Worm (Caenorhabditis elegans) whole organism, mixed stage, embryonic: ENCODE results near the gene nep-4.

Experiments used
- M03D4.4 ChIP-seq: sonication (generic microtip); optimal IDR thresholded peaks from 2 replicates; lab custom pipeline; 2017; ENCODE audit warnings: mild to moderate bottlenecking, missing genetic modification characterization, missing compliant biosample characterization
- bed-3 ChIP-seq: fragments of 200-800 bp; sonication (Bioruptor generic); optimal IDR thresholded peaks from 3 replicates; lab custom pipeline; 2018; ENCODE audit warnings: mild to moderate bottlenecking, missing genetic modification characterization, moderate library complexity, missing compliant biosample characterization
- ceh-39 ChIP-seq: fragments of 150-350 bp; optimal IDR thresholded peaks from 2 replicates; lab custom pipeline; 2014; ENCODE audit warnings: missing biosample characterization, missing genetic modification characterization
- ceh-43 ChIP-seq: fragments of 200-800 bp; sonication (Bioruptor generic); optimal IDR thresholded peaks from 2 replicates; lab custom pipeline; 2018; ENCODE audit warnings: mild to moderate bottlenecking, missing genetic modification characterization, moderate library complexity, missing compliant biosample characterization
- ceh-83 ChIP-seq: fragments of 200-800 bp; sonication (Bioruptor generic); optimal IDR thresholded peaks from 2 replicates; lab custom pipeline; 2018; ENCODE audit warnings: mild to moderate bottlenecking, missing genetic modification characterization, missing compliant biosample characterization
- ces-1 ChIP-seq: fragments of 150-350 bp; optimal IDR thresholded peaks from 2 replicates; lab custom pipeline; 2014; ENCODE audit warnings: missing biosample characterization, missing genetic modification reagents, missing genetic modification characterization
- cnd-1 ChIP-seq: fragments of 200-800 bp; sonication (Bioruptor generic); optimal IDR thresholded peaks from 2 replicates; lab custom pipeline; 2018; ENCODE audit warnings: mild to moderate bottlenecking, missing genetic modification characterization, missing compliant biosample characterization
- elt-3 ChIP-seq: fragments of 150-350 bp; optimal IDR thresholded peaks from 2 replicates; lab custom pipeline; 2014; ENCODE audit warnings: missing biosample characterization, missing genetic modification characterization
- flh-1 ChIP-seq: fragments of 200-800 bp; sonication (Bioruptor generic); optimal IDR thresholded peaks from 2 replicates; lab custom pipeline; 2018; ENCODE audit warnings: mild to moderate bottlenecking, missing genetic modification characterization, moderate library complexity, missing compliant biosample characterization
- ham-2 ChIP-seq: fragments of 200-800 bp; sonication (Bioruptor generic); optimal IDR thresholded peaks from 2 replicates; lab custom pipeline; 2018; ENCODE audit warnings: mild to moderate bottlenecking, missing genetic modification characterization, missing compliant biosample characterization
- hlh-1 ChIP-seq: fragments of 150-350 bp; optimal IDR thresholded peaks from 2 replicates; lab custom pipeline; 2014; ENCODE audit warnings: missing biosample characterization, missing genetic modification reagents, missing genetic modification characterization
- lin-13 ChIP-seq: fragments of 150-350 bp; optimal IDR thresholded peaks from 2 replicates; lab custom pipeline; 2014; ENCODE audit warnings: missing biosample characterization, missing genetic modification characterization
- lin-32 ChIP-seq: fragments of 200-800 bp; sonication (Bioruptor generic); optimal IDR thresholded peaks from 2 replicates; lab custom pipeline; 2018; ENCODE audit warnings: mild to moderate bottlenecking, missing genetic modification characterization, missing compliant biosample characterization
- lsy-2 ChIP-seq: fragments of 150-350 bp; optimal IDR thresholded peaks from 2 replicates; lab custom pipeline; 2014; ENCODE audit warnings: missing biosample characterization, missing genetic modification characterization
- mab-5 ChIP-seq: fragments of 150-350 bp; optimal IDR thresholded peaks from 2 replicates; lab custom pipeline; 2014; ENCODE audit warnings: missing biosample characterization, missing genetic modification characterization
- mep-1 ChIP-seq: fragments of 150-350 bp; optimal IDR thresholded peaks from 2 replicates; lab custom pipeline; 2017; ENCODE audit warnings: missing biosample characterization, missing genetic modification reagents, missing genetic modification characterization, inconsistent platforms
- mls-2 ChIP-seq: sonication (generic microtip); optimal IDR thresholded peaks from 2 replicates; lab custom pipeline; 2016; ENCODE audit warnings: mild to moderate bottlenecking, missing genetic modification characterization, moderate library complexity, missing compliant biosample characterization
- nhr-12 ChIP-seq: fragments of 150-350 bp; optimal IDR thresholded peaks from 2 replicates; lab custom pipeline; 2014; ENCODE audit warnings: missing biosample characterization, missing genetic modification characterization
- nhr-2 ChIP-seq: fragments of 150-350 bp; optimal IDR thresholded peaks from 2 replicates; lab custom pipeline; 2014; ENCODE audit warnings: missing biosample characterization, missing genetic modification characterization
- nhr-237 ChIP-seq: fragments of 150-350 bp; optimal IDR thresholded peaks from 2 replicates; lab custom pipeline; 2014; ENCODE audit warnings: missing biosample characterization, missing genetic modification characterization
- nhr-28 ChIP-seq: fragments of 150-350 bp; optimal IDR thresholded peaks from 2 replicates; lab custom pipeline; 2014; ENCODE audit warnings: missing biosample characterization, missing genetic modification characterization
- nhr-76 ChIP-seq: sonication (generic microtip); optimal IDR thresholded peaks from 2 replicates; lab custom pipeline; 2017; ENCODE audit warnings: missing biosample characterization, missing genetic modification characterization
- pha-4 ChIP-seq: fragments of 150-350 bp; optimal IDR thresholded peaks from 2 replicates; lab custom pipeline; 2018; ENCODE audit warnings: missing biosample characterization, missing genetic modification reagents, missing genetic modification characterization
- snpc-4 ChIP-seq: fragments of 150-350 bp; optimal IDR thresholded peaks from 2 replicates; lab custom pipeline; 2014; ENCODE audit warnings: missing biosample characterization, missing genetic modification characterization
- tbx-8 ChIP-seq: fragments of 200-800 bp; sonication (Bioruptor generic); optimal IDR thresholded peaks from 2 replicates; lab custom pipeline; 2018; ENCODE audit warnings: mild to moderate bottlenecking, missing genetic modification characterization, moderate library complexity, missing compliant biosample characterization
- unc-120 ChIP-seq: sonication (generic microtip); optimal IDR thresholded peaks from 2 replicates; lab custom pipeline; 2017; ENCODE audit warnings: missing genetic modification characterization, missing compliant biosample characterization; ENCODE audit not compliant: poor library complexity, severe bottlenecking
- unc-39 ChIP-seq: fragments of 150-350 bp; optimal IDR thresholded peaks from 2 replicates; lab custom pipeline; 2014; ENCODE audit warnings: missing biosample characterization, missing genetic modification characterization
- unc-62 ChIP-seq: fragments of 150-350 bp; optimal IDR thresholded peaks from 2 replicates; lab custom pipeline; 2014; ENCODE audit warnings: missing biosample characterization, missing genetic modification reagents, missing genetic modification characterization
- zip-8 ChIP-seq: fragments of 150-350 bp; optimal IDR thresholded peaks from 2 replicates; lab custom pipeline; 2014; ENCODE audit warnings: missing biosample characterization, missing genetic modification characterization
- ztf-11 ChIP-seq: fragments of 150-350 bp; optimal IDR thresholded peaks from 2 replicates; lab custom pipeline; 2014; ENCODE audit warnings: missing biosample characterization, missing genetic modification characterization

The nep-4 gene

ce11 chrX:6835166-6835565, 28.1 kb downstream of the nep-4 start, which contains the start of gene F41B4.2:
Gene F41B4.2 (minus strand): TSS chrX:6835266.
- TF ChIP-seq mls-2 (tag; lab: Kevin White, UChicago) (no peak), nhr-76 (tag; lab: Kevin White, UChicago) (no peak), cnd-1 (tag; lab: Kevin White, UChicago) (no peak), ztf-11 (tag; lab: Kevin White, UChicago) (no peak), tbx-8 (GFP tag; lab: Kevin White, UChicago) (no peak), unc-120 (tag; lab: Kevin White, UChicago) (no peak), unc-62 (GFP tag; lab: Kevin White, UChicago) (no peak), lsy-2 (tag; lab: Kevin White, UChicago) (no peak), zip-8 (no peak), nhr-237 (no peak), ham-2 (GFP tag; lab: Kevin White, UChicago) (no peak), lin-32 (GFP tag; lab: Kevin White, UChicago) (no peak), ceh-43 (GFP tag; lab: Kevin White, UChicago) (no peak), ces-1 (GFP tag; lab: Kevin White, UChicago) (no peak), nhr-28 (tag; lab: Kevin White, UChicago) (no peak), nhr-2 (tag; lab: Kevin White, UChicago) (no peak), pha-4 (no peak)
- TF ChIP-seq, all 35 proteins: peak for 0

DNA sequence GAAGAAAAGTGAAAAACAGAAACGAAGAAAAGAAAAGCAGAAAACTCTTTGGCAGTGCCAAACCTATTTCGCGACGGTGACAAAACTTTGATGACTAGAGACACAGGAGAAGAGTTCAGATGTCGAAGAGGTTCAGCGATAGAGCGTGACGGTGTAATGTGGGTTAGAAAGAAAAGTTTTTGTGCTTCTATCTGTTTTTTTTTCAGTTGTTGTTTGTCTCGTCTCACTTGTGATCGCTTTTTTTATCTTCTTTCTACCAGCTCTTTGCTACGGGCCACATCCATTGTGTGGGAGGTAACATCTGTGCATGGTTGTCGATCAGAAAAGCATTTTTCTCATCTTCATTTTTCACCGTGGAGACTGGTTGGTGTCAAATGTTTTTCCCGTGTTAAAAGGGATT, 37.4 kb downstream of the nep-4 start, which contains the start of gene F41B4.1:
Gene F41B4.1, minus strand, starts transcription at position 23 of the 400 bp plus-strand sequence.
- no peak for TF ChIP-seq mep-1
- peak; percentile 42 for TF ChIP-seq hlh-1 (tag; lab: Kevin White, UChicago)

DNA sequence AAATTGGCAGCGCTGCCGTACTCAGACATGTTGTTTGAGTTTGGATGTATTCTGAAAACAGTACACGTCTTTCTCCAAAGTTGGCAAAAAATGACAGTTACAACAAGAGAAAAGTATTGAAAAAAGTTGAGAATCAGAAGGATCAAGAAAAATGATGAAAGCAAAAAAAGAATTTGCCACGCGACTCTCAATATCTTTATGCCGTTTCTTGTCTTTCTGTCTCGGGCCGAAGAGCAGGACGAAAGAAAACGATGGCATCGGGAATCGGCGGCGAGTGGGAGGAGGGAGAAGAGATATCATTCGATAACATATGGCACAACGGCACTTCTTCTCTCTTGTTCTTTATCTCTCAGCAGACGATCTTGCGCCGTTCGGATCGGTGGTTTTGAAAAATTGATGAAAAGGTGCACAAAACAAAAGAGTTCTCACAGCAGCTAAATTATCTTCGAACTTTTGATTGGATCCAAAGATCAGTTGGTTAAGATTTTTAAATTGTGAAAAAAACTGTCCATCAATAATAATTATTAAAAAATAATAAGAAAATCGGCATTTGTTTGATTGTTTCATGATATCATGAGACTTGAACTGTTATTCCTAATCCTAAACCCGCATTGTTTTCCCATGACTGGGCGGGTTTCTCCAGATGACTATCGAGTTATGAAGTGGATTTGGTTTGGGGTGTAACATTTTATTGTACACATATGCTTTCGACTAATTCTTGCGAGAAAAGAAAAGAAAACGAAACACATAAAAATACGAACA, 39.8 kb downstream of the nep-4 start, which contains the start of gene gei-15:
Gene gei-15, minus strand, starts transcription at position 51 of the 762 bp plus-strand sequence.
- TF ChIP-seq pha-4 (no peak), hlh-1 (tag; lab: Kevin White, UChicago) (peak; percentile 82)

DNA sequence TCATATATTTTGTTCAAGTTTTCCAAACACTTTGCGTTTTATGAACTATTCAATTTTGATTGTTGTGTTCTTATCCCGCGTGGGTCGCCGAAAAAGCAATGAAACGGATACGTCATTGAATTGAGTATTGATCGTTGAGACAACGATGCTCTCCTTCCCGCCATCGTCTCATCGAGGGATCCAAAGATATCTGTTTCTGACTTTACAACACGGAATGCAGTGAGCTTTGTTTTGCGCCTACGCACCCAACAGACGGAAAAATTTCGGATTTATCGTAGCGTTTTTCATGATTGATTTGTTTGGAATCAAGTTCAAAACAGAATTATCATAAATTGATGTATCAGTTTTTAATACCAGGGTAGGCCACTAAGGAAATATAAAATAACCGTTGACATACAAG, 40.7 kb downstream of the nep-4 start:
- no peak for TF ChIP-seq nhr-2 (tag; lab: Kevin White, UChicago)
- TF ChIP-seq hlh-1 (tag; lab: Kevin White, UChicago) = peak; percentile 74
- no peak for TF ChIP-seq zip-8
- no peak for TF ChIP-seq bed-3 (GFP tag; lab: Kevin White, UChicago)
- TF ChIP-seq mls-2 (tag; lab: Kevin White, UChicago) = no peak
- no peak for TF ChIP-seq ces-1 (GFP tag; lab: Kevin White, UChicago)
- no peak for TF ChIP-seq mab-5 (tag; lab: Kevin White, UChicago)
- peak; percentile 21 for TF ChIP-seq unc-120 (tag; lab: Kevin White, UChicago)
- no peak for TF ChIP-seq pha-4
- TF ChIP-seq, all 35 proteins: peak for 2

ce11 chrX:6819633-6820032, 43.6 kb downstream of the nep-4 start:
- no peak for TF ChIP-seq pha-4

DNA sequence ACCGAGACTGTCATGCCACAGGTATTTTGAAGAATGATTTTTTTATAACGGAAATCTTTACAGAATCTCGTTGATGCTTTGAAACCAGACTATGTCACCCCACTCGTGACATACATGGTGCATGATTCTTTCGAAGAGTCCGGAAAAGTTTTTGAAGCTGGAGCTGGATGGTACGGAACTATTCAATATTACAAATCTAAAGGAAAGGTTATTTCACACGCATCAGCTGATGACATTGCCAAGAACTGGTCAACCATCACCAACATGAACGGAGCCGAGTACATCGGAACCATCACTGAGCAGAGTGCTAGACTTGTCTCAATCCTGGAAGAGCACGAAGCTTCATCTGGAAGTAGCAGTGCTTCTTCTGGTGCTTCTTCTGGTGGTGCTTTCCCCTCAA, 44.1 kb downstream of the nep-4 start:
- TF ChIP-seq mep-1 = no peak
- TF ChIP-seq mab-5 (tag; lab: Kevin White, UChicago) = no peak
- no peak for TF ChIP-seq elt-3
- no peak for TF ChIP-seq tbx-8 (GFP tag; lab: Kevin White, UChicago)
- no peak for TF ChIP-seq unc-62 (GFP tag; lab: Kevin White, UChicago)
- no peak for TF ChIP-seq zip-8
- TF ChIP-seq cnd-1 (tag; lab: Kevin White, UChicago) = no peak
- no peak for TF ChIP-seq unc-120 (tag; lab: Kevin White, UChicago)
- no peak for TF ChIP-seq hlh-1 (tag; lab: Kevin White, UChicago)
- TF ChIP-seq ceh-83 = no peak
- TF ChIP-seq ceh-43 (GFP tag; lab: Kevin White, UChicago) = no peak
- TF ChIP-seq M03D4.4 (tag; lab: Kevin White, UChicago) = no peak
- no peak for TF ChIP-seq snpc-4 (tag; lab: Kevin White, UChicago)
- TF ChIP-seq lin-13 (tag; lab: Kevin White, UChicago) = no peak
- no peak for TF ChIP-seq bed-3 (GFP tag; lab: Kevin White, UChicago)
- no peak for TF ChIP-seq lin-32 (GFP tag; lab: Kevin White, UChicago)
- TF ChIP-seq unc-39 = no peak
- TF ChIP-seq flh-1 (GFP tag; lab: Kevin White, UChicago) = no peak
- TF ChIP-seq ceh-39 (tag; lab: Kevin White, UChicago) = no peak
- no peak for TF ChIP-seq nhr-12 (tag; lab: Kevin White, UChicago)
